Worm (Caenorhabditis elegans) whole organism, young adult: ENCODE measurements around the gene hal-2.

Experiments
- B0019.2 ChIP-seq: fragments of 200-800 bp; sonication (Bioruptor generic); conservative IDR thresholded peaks from 2 replicates; pipeline ENCODE4 v1.3.6; 2022; ENCODE audit warnings: missing genetic modification reagents, missing genetic modification characterization, missing compliant biosample characterization
- B0336.3 ChIP-seq: fragments of 200-800 bp; sonication (Bioruptor generic); IDR thresholded peaks from 2 replicates; pipeline ENCODE4 v1.3.6; 2022; ENCODE audit warnings: missing genetic modification characterization, missing compliant biosample characterization
- C17E4.6 ChIP-seq: fragments of 200-800 bp; sonication (Bioruptor generic); IDR thresholded peaks from 2 replicates; pipeline ENCODE4 v1.3.6; 2022; ENCODE audit warnings: missing genetic modification reagents, missing genetic modification characterization, missing compliant biosample characterization
- F10E7.11 ChIP-seq: sonication (generic microtip); optimal IDR thresholded peaks from 2 replicates; lab custom pipeline; 2017; ENCODE audit warnings: mild to moderate bottlenecking, missing genetic modification characterization, moderate library complexity, missing compliant biosample characterization
- Y67H2A.10 ChIP-seq: fragments of 200-800 bp; sonication (Bioruptor generic); conservative IDR thresholded peaks from 2 replicates; pipeline ENCODE4 v1.3.6; 2022; ENCODE audit warnings: missing genetic modification reagents, missing genetic modification characterization, missing compliant biosample characterization
- Y79H2A.3 ChIP-seq: fragments of 200-800 bp; sonication (Bioruptor generic); conservative IDR thresholded peaks from 2 replicates; pipeline ENCODE4 v1.3.6; 2022; ENCODE audit warnings: missing genetic modification reagents, missing genetic modification characterization, missing compliant biosample characterization
- aptf-3 ChIP-seq: fragments of 200-800 bp; sonication (Bioruptor generic); IDR thresholded peaks from 2 replicates; pipeline ENCODE4 v1.3.6; 2022; ENCODE audit warnings: missing genetic modification characterization, missing compliant biosample characterization
- atf-7 ChIP-seq: sonication (generic microtip); optimal IDR thresholded peaks from 2 replicates; lab custom pipeline; 2017; ENCODE audit warnings: mild to moderate bottlenecking, missing genetic modification characterization, missing compliant biosample characterization
- attf-5 ChIP-seq: fragments of 200-800 bp; sonication (Bioruptor generic); optimal IDR thresholded peaks from 2 replicates; lab custom pipeline; 2018; ENCODE audit warnings: mild to moderate bottlenecking, missing genetic modification characterization, missing compliant biosample characterization
- cebp-1 ChIP-seq, 2 experiments: fragments of 200-800 bp in 1 of 2; sonication (Bioruptor generic) in 1 of 2; sonication (generic microtip) in 1 of 2; IDR thresholded peaks in 1 of 2; optimal IDR thresholded peaks in 1 of 2; 2 replicates each; pipeline versions ENCODE4 v1.3.6 to Lab custom; 2017 to 2022; ENCODE audit warnings: missing compliant biosample characterization in 2 of 2, missing genetic modification characterization in 2 of 2, mild to moderate bottlenecking in 1 of 2, missing genetic modification reagents in 1 of 2, moderate library complexity in 1 of 2
- ceh-58 ChIP-seq: fragments of 200-800 bp; sonication (Bioruptor generic); IDR thresholded peaks from 2 replicates; pipeline ENCODE4 v1.3.6; 2022; ENCODE audit warnings: missing genetic modification characterization, missing compliant biosample characterization
- dox-1 ChIP-seq: fragments of 200-800 bp; sonication (Bioruptor generic); IDR thresholded peaks from 2 replicates; pipeline ENCODE4 v1.3.6; 2022; ENCODE audit warnings: missing genetic modification reagents, missing genetic modification characterization, missing compliant biosample characterization
- dpff-1 ChIP-seq: sonication (generic microtip); optimal IDR thresholded peaks from 2 replicates; lab custom pipeline; 2017; ENCODE audit warnings: mild to moderate bottlenecking, missing genetic modification characterization, missing compliant biosample characterization
- efl-1 ChIP-seq: fragments of 150-350 bp; optimal IDR thresholded peaks from 2 replicates; lab custom pipeline; 2014; ENCODE audit warnings: missing biosample characterization, missing genetic modification reagents, missing genetic modification characterization
- egrh-3 ChIP-seq: fragments of 200-800 bp; sonication (Bioruptor generic); IDR thresholded peaks from 2 replicates; pipeline ENCODE4 v1.3.6; 2022; ENCODE audit warnings: missing genetic modification reagents, missing genetic modification characterization, missing compliant biosample characterization
- ets-4 ChIP-seq: fragments of 200-800 bp; sonication (Bioruptor generic); optimal IDR thresholded peaks from 2 replicates; lab custom pipeline; 2018; ENCODE audit warnings: mild to moderate bottlenecking, missing genetic modification characterization, missing compliant biosample characterization
- hmg-1.2 ChIP-seq: fragments of 200-800 bp; sonication (Bioruptor generic); IDR thresholded peaks from 2 replicates; pipeline ENCODE4 v1.3.6; 2022; ENCODE audit warnings: missing genetic modification reagents, missing genetic modification characterization, missing compliant biosample characterization
- let-607 ChIP-seq, 2 experiments: fragments of 200-800 bp in 1 of 2; sonication (Bioruptor generic) in 1 of 2; sonication (generic microtip) in 1 of 2; optimal IDR thresholded peaks; 2 replicates each; lab custom pipeline; 2016 to 2018; ENCODE audit warnings: mild to moderate bottlenecking in 2 of 2, missing compliant biosample characterization in 2 of 2, missing genetic modification characterization in 2 of 2, moderate library complexity in 2 of 2, missing genotype in 1 of 2
- lin-35 ChIP-seq, 3 experiments: fragments of 150-350 bp in 2 of 3; sonication (generic microtip) in 1 of 3; optimal IDR thresholded peaks; 2 replicates each; lab custom pipeline; 2014 to 2018; ENCODE audit warnings: missing biosample characterization in 3 of 3, missing genetic modification characterization in 3 of 3, missing genetic modification reagents in 3 of 3
- lin-54 ChIP-seq: fragments of 200-800 bp; sonication (Bioruptor generic); optimal IDR thresholded peaks from 2 replicates; lab custom pipeline; 2018; ENCODE audit warnings: mild to moderate bottlenecking, missing genetic modification characterization, missing compliant biosample characterization
- madf-6 ChIP-seq: fragments of 200-800 bp; sonication (Bioruptor generic); IDR thresholded peaks from 2 replicates; pipeline ENCODE4 v1.3.6; 2022; ENCODE audit warnings: missing genetic modification reagents, missing genetic modification characterization, missing compliant biosample characterization
- madf-8 ChIP-seq: fragments of 200-800 bp; sonication (Bioruptor generic); conservative IDR thresholded peaks from 2 replicates; pipeline ENCODE4 v1.3.6; 2022; ENCODE audit warnings: missing genetic modification reagents, missing genetic modification characterization, missing compliant biosample characterization
- nhr-27 ChIP-seq: fragments of 200-800 bp; sonication (Bioruptor generic); optimal IDR thresholded peaks from 2 replicates; lab custom pipeline; 2018; ENCODE audit warnings: mild to moderate bottlenecking, missing genetic modification characterization, moderate library complexity, missing compliant biosample characterization
- rec-8 ChIP-seq, 2 experiments: sonication (generic microtip); optimal IDR thresholded peaks; 2 replicates each; lab custom pipeline; 2016; ENCODE audit warnings: mild to moderate bottlenecking in 2 of 2, missing genetic modification characterization in 2 of 2, missing genetic modification reagents in 2 of 2, missing genotype in 2 of 2, missing biosample characterization in 1 of 2, missing compliant biosample characterization in 1 of 2, moderate library complexity in 1 of 2
- repo-1 ChIP-seq: sonication (generic microtip); optimal IDR thresholded peaks from 2 replicates; lab custom pipeline; 2017; ENCODE audit warnings: mild to moderate bottlenecking, missing genetic modification characterization, missing compliant biosample characterization
- snpc-1.3 ChIP-seq: sonication (generic microtip); optimal IDR thresholded peaks from 2 replicates; lab custom pipeline; 2017; ENCODE audit warnings: missing genetic modification characterization, mild to moderate bottlenecking, missing compliant biosample characterization, antibody characterized with exemption, moderate library complexity, missing genotype, missing genetic modification reagents; ENCODE audit not compliant: insufficient read depth
- snpc-4 ChIP-seq, 5 experiments: fragments of 150-350 bp in 1 of 5; sonication (generic microtip) in 4 of 5; optimal IDR thresholded peaks; 2 replicates each; lab custom pipeline; 2014 to 2018; ENCODE audit warnings: missing genetic modification characterization in 5 of 5, missing biosample characterization in 3 of 5, antibody characterized with exemption in 2 of 5, mild to moderate bottlenecking in 2 of 5, missing compliant biosample characterization in 2 of 5, missing genotype in 2 of 5, moderate library complexity in 2 of 5, missing genetic modification reagents in 1 of 5
- tlf-1 ChIP-seq: fragments of 200-800 bp; sonication (Bioruptor generic); optimal IDR thresholded peaks from 2 replicates; lab custom pipeline; 2018; ENCODE audit warnings: mild to moderate bottlenecking, missing genetic modification characterization, missing compliant biosample characterization
- unc-130 ChIP-seq: sonication (generic microtip); optimal IDR thresholded peaks from 2 replicates; lab custom pipeline; 2016; ENCODE audit warnings: missing genetic modification reagents, missing genetic modification characterization, missing compliant biosample characterization
- xnd-1 ChIP-seq: sonication (generic microtip); optimal IDR thresholded peaks from 2 replicates; lab custom pipeline; 2016; ENCODE audit warnings: missing genotype, missing genetic modification reagents, missing genetic modification characterization, missing compliant biosample characterization
- zim-3 ChIP-seq: sonication (generic microtip); optimal IDR thresholded peaks from 2 replicates; lab custom pipeline; 2017; ENCODE audit warnings: mild to moderate bottlenecking, missing genetic modification characterization, moderate library complexity, missing compliant biosample characterization
- ztf-18 ChIP-seq: sonication (generic microtip); optimal IDR thresholded peaks from 2 replicates; lab custom pipeline; 2016; ENCODE audit warnings: missing genotype, mild to moderate bottlenecking, missing genetic modification characterization, missing compliant biosample characterization
- ztf-28 ChIP-seq: fragments of 200-800 bp; sonication (Bioruptor generic); IDR thresholded peaks from 2 replicates; pipeline ENCODE4 v1.3.6; 2022; ENCODE audit warnings: missing genetic modification reagents, missing genetic modification characterization, missing compliant biosample characterization

Gene hal-2

DNA sequence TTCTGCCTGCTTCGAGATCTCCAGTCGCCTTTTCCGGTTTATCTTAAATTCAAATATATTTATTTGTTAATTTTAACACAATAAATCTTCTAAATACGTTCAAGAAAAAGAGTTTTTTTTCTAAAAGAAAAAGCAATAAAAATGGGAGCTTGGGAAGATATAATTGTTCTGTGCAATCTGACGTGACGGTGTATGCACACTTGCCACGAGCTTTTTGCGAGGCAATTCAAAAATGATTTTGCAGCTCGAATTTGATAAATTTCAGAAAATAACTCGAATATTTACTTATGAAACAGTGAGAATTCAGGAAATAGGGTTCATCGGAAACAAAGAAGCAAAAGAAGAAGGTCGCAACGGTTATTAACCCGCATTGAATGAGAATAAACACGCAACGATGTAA, 4.4 kb upstream of the hal-2 start (continued):
- TF ChIP-seq ets-4 (GFP tag; lab: Kevin White, UChicago), result no peak
- peak in 1 of 3 experiments; percentile 54 for TF ChIP-seq lin-35 (GFP tag; optimal IDR thresholded peaks at IDR 0.05; lab: Kevin White, UChicago)
- TF ChIP-seq hmg-1.2 (GFP tag; lab: Robert Waterston, UW), result peak; percentile 12; the same call in 1 of the 2 replicates
- TF ChIP-seq zim-3, result no peak

DNA sequence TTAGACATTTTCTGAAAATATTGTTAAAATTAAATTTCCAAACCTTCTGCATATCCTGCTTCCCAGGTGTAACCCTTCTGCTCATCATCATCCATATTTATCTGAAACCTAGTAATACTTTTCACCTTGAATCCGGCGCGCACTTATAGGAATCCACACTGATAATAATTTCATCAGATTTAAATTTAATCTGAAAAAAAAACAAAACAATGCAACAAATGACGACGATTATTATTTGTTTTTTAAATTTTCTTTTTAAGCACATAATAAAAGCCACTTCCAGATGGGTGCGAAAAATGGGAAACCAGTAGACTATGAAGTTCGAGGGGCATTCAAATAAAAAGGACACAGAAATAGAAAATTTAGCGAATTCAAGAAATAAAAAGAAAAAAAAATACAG, 2.0 kb upstream of the hal-2 start, which contains the start of gene gtf-2H2C:
Gene gtf-2H2C (minus strand): TSS at position 101 of the 400 bp plus-strand sequence.
- TF ChIP-seq atf-7 (no peak), aptf-3 (GFP tag; lab: Robert Waterston, UW) (no peak), madf-6 (GFP tag; lab: Robert Waterston, UW) (peak; percentile 44; the same call in 1 of the 2 replicates), repo-1 (tag; lab: Kevin White, UChicago) (no peak), cebp-1 (GFP tag; IDR thresholded peaks at IDR 0.05; lab: Robert Waterston, UW) (no peak), cebp-1 (tag; optimal IDR thresholded peaks at IDR 0.05; lab: Kevin White, UChicago) (peak; percentile 18), Y79H2A.3 (GFP tag; lab: Robert Waterston, UW) (0 out of 2 replicates have a peak, but pooled peaks have one; percentile 27), B0336.3 (GFP tag; lab: Robert Waterston, UW) (0 out of 2 replicates have a peak, but pooled peaks have one; percentile 9), lin-54 (GFP tag; lab: Kevin White, UChicago) (no peak), snpc-4 (GFP tag; optimal IDR thresholded peaks at IDR 0.05; lab: Kevin White, UChicago) (no peak), snpc-4 (tag; optimal IDR thresholded peaks at IDR 0.05; lab: Kevin White, UChicago) (no peak), B0019.2 (GFP tag; lab: Robert Waterston, UW) (no peak)

DNA sequence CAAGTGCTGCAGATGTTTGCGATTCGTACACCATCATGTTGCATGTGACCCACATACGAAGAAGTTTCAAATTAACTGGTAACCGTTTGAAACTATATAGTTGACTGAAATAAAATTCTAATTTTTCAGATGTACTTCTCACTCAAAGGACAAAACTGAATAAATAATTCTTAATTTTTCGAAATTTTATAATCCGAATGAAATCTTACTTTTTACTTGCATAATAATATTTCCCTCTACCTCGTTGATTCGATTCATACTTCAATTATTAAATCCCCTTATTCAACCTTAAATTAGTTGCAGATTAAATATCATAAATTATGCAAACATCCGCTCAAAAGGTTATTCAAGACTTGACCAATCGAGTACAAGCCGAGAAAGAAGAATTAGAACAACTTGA, 2.7 kb downstream of the hal-2 start, which contains the start of gene T16H12.2:
Gene T16H12.2 (plus strand): TSS at position 301 of the 400 bp plus-strand sequence.
- TF ChIP-seq rec-8 (tag; optimal IDR thresholded peaks at IDR 0.05; lab: Kevin White, UChicago), result no peak
- no peak for TF ChIP-seq nhr-27 (tag; lab: Kevin White, UChicago)
- TF ChIP-seq dpff-1 (tag; lab: Kevin White, UChicago), result no peak
- TF ChIP-seq attf-5 (GFP tag; lab: Kevin White, UChicago), result no peak
- TF ChIP-seq B0019.2 (GFP tag; lab: Robert Waterston, UW), result no peak
- TF ChIP-seq F10E7.11 (tag; lab: Kevin White, UChicago), result no peak
- TF ChIP-seq egrh-3, result no peak
- TF ChIP-seq madf-8, result no peak
- TF ChIP-seq snpc-1.3, result no peak
- TF ChIP-seq unc-130 (GFP tag; lab: Kevin White, UChicago), result no peak
- TF ChIP-seq tlf-1 (GFP tag; lab: Kevin White, UChicago), result no peak
- TF ChIP-seq xnd-1 (tag; lab: Kevin White, UChicago), result no peak
- TF ChIP-seq ceh-58 (GFP tag; lab: Robert Waterston, UW), result no peak
- no peak for TF ChIP-seq C17E4.6 (GFP tag; lab: Robert Waterston, UW)
- no peak for TF ChIP-seq dox-1 (GFP tag; lab: Robert Waterston, UW)
- no peak for TF ChIP-seq efl-1 (GFP tag; lab: Kevin White, UChicago)
- no peak for TF ChIP-seq let-607 (tag; optimal IDR thresholded peaks at IDR 0.05; lab: Kevin White, UChicago)
- TF ChIP-seq Y67H2A.10, result no peak
- no peak for TF ChIP-seq ztf-18 (tag; lab: Kevin White, UChicago)

DNA sequence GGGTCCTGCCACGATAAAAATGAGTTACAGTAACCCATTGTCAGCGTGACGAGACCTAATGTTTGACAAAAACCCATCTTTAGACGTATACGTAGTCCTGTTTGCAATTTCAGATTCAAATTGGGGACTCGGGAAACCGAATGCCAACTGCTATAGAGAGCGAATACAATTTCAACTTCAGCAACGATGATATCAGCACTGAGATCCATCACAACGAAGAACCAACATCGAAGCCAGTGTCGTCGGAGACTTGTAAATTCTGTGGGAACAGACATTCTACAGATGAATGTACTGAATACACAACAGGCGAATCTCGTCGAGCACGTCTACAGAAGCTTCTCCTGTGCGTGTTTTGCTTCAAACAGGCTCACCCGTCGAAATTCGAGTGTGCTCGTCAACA, 3.2 kb downstream of the hal-2 start:
- no peak for TF ChIP-seq efl-1 (GFP tag; lab: Kevin White, UChicago)
- 0 out of 2 replicates have a peak, but pooled peaks have one; percentile 21 for TF ChIP-seq ztf-28
